Fruit fly (Drosophila melanogaster) whole organism, embryonic: Measurements from ENCODE around the gene CG10959.

Source experiments
- Ada2b ChIP-seq: fragments of 200-800 bp; sonication (Bioruptor generic); IDR thresholded peaks from 2 replicates; pipeline ENCODE4 v1.3.6; 2022; ENCODE audit warnings: missing biosample characterization, missing genetic modification characterization
- Bdp1 ChIP-seq: fragments of 200-800 bp; sonication (Bioruptor generic); optimal IDR thresholded peaks from 3 replicates; lab custom pipeline; 2016; ENCODE audit warnings: missing biosample characterization, missing genetic modification characterization
- CG10959 ChIP-seq: fragments of 200-800 bp; sonication (Bioruptor generic); IDR thresholded peaks from 2 replicates; pipeline ENCODE4 v1.3.6; 2022; ENCODE audit warnings: missing biosample characterization, missing genetic modification characterization
- CG11247 ChIP-seq: fragments of 200-800 bp; sonication (Bioruptor generic); IDR thresholded peaks from 2 replicates; pipeline ENCODE4 v1.3.6; 2022; ENCODE audit warnings: missing biosample characterization, missing genetic modification characterization
- CG11560 ChIP-seq: fragments of 200-800 bp; sonication (Bioruptor generic); IDR thresholded peaks from 3 replicates; pipeline ENCODE4 v1.3.6; 2022; ENCODE audit warnings: missing biosample characterization, missing genetic modification characterization
- CG11696 ChIP-seq: fragments of 200-800 bp; sonication (Bioruptor generic); IDR thresholded peaks from 2 replicates; pipeline ENCODE4 v1.3.6; 2022; ENCODE audit warnings: missing biosample characterization, missing genetic modification characterization
- CG13296 ChIP-seq: fragments of 200-800 bp; sonication (Bioruptor generic); optimal IDR thresholded peaks from 3 replicates; lab custom pipeline; 2018; ENCODE audit warnings: missing biosample characterization, mild to moderate bottlenecking, missing genetic modification characterization
- CG1529 ChIP-seq: fragments of 200-800 bp; sonication (Bioruptor generic); optimal IDR thresholded peaks from 3 replicates; lab custom pipeline; 2018; ENCODE audit warnings: missing biosample characterization, missing genetic modification characterization
- CG18476 ChIP-seq: fragments of 200-800 bp; sonication (Bioruptor generic); optimal IDR thresholded peaks from 2 replicates; lab custom pipeline; 2016; ENCODE audit warnings: missing biosample characterization, mild to moderate bottlenecking, missing genetic modification characterization
- CG2129 ChIP-seq: fragments of 200-800 bp; sonication (Bioruptor generic); IDR thresholded peaks from 2 replicates; pipeline ENCODE4 v1.3.6; 2022; ENCODE audit warnings: missing biosample characterization, missing genetic modification characterization; ENCODE audit not compliant: partially characterized antibody
- CG31441 ChIP-seq: fragments of 200-800 bp; sonication (Bioruptor generic); IDR thresholded peaks from 2 replicates; pipeline ENCODE4 v1.3.6; 2022; ENCODE audit warnings: missing biosample characterization, missing genetic modification characterization
- CG3407 ChIP-seq: fragments of 200-800 bp; sonication (Bioruptor generic); optimal IDR thresholded peaks from 2 replicates; lab custom pipeline; 2018; ENCODE audit warnings: missing biosample characterization, mild to moderate bottlenecking, missing genetic modification characterization
- CG34224 ChIP-seq: fragments of 200-800 bp; sonication (Bioruptor generic); IDR thresholded peaks from 3 replicates; pipeline ENCODE4 v1.3.6; 2022; ENCODE audit warnings: missing biosample characterization, missing genetic modification characterization; ENCODE audit not compliant: partially characterized antibody
- CG6272 ChIP-seq: fragments of 200-800 bp; sonication (Bioruptor generic); IDR thresholded peaks from 2 replicates; pipeline ENCODE4 v1.3.6; 2022; ENCODE audit warnings: missing biosample characterization, missing genetic modification characterization
- CG7271 ChIP-seq: fragments of 200-800 bp; sonication (Bioruptor generic); optimal IDR thresholded peaks from 2 replicates; lab custom pipeline; 2018; ENCODE audit warnings: missing biosample characterization, mild to moderate bottlenecking, missing genetic modification characterization, moderate library complexity
- CG7357 ChIP-seq: fragments of 200-800 bp; sonication (Bioruptor generic); IDR thresholded peaks from 3 replicates; pipeline ENCODE4 v1.3.6; 2022; ENCODE audit warnings: missing biosample characterization, missing genetic modification characterization
- CG7786 ChIP-seq: fragments of 200-800 bp; sonication (Bioruptor generic); optimal IDR thresholded peaks from 2 replicates; lab custom pipeline; 2016; ENCODE audit warnings: missing biosample characterization, missing genetic modification characterization
- CG7839 ChIP-seq: fragments of 200-800 bp; sonication (Bioruptor generic); optimal IDR thresholded peaks from 3 replicates; lab custom pipeline; 2018; ENCODE audit warnings: missing biosample characterization, mild to moderate bottlenecking, missing genetic modification characterization, moderate library complexity
- CG8281 ChIP-seq: fragments of 200-800 bp; sonication (Bioruptor generic); optimal IDR thresholded peaks from 2 replicates; lab custom pipeline; 2018; ENCODE audit warnings: missing biosample characterization, mild to moderate bottlenecking, missing genetic modification characterization, moderate library complexity
- CG8924 ChIP-seq: fragments of 200-800 bp; optimal IDR thresholded peaks from 3 replicates; lab custom pipeline; 2019; ENCODE audit warnings: missing biosample characterization, mild to moderate bottlenecking, missing genetic modification characterization, moderate library complexity
- CG9817 ChIP-seq: fragments of 200-800 bp; sonication (Bioruptor generic); optimal IDR thresholded peaks from 2 replicates; lab custom pipeline; 2018; ENCODE audit warnings: missing biosample characterization, mild to moderate bottlenecking, missing genetic modification characterization, moderate library complexity
- CG9876 ChIP-seq: fragments of 200-800 bp; sonication (Bioruptor generic); optimal IDR thresholded peaks from 2 replicates; lab custom pipeline; 2016; ENCODE audit warnings: missing biosample characterization, missing genetic modification characterization
- CTCF ChIP-seq: fragments of 200-800 bp; sonication (Bioruptor generic); optimal IDR thresholded peaks from 2 replicates; lab custom pipeline; 2017; ENCODE audit warnings: missing biosample characterization, mild to moderate bottlenecking, missing genetic modification characterization, moderate library complexity
- Chrac-16 ChIP-seq: fragments of 200-800 bp; sonication (Bioruptor generic); optimal IDR thresholded peaks from 3 replicates; lab custom pipeline; 2016; ENCODE audit warnings: missing biosample characterization, missing genetic modification characterization
- CrebB ChIP-seq: fragments of 200-800 bp; sonication (Bioruptor generic); optimal IDR thresholded peaks from 3 replicates; lab custom pipeline; 2018; ENCODE audit warnings: missing biosample characterization, mild to moderate bottlenecking, missing genetic modification characterization
- Fer1 ChIP-seq: fragments of 200-800 bp; sonication (Bioruptor generic); optimal IDR thresholded peaks from 2 replicates; lab custom pipeline; 2017; ENCODE audit warnings: missing biosample characterization, mild to moderate bottlenecking, missing genetic modification characterization
- H15 ChIP-seq: fragments of 200-800 bp; sonication (Bioruptor generic); IDR thresholded peaks from 3 replicates; pipeline ENCODE4 v1.3.6; 2022; ENCODE audit warnings: missing biosample characterization, missing genetic modification characterization
- HLH4C ChIP-seq: fragments of 200-800 bp; sonication (Bioruptor generic); IDR thresholded peaks from 3 replicates; pipeline ENCODE4 v1.3.6; 2022; ENCODE audit warnings: missing biosample characterization, missing genetic modification characterization; ENCODE audit not compliant: partially characterized antibody
- HLHmδ ChIP-seq: fragments of 200-800 bp; sonication (Bioruptor generic); optimal IDR thresholded peaks from 2 replicates; lab custom pipeline; 2018; ENCODE audit warnings: missing biosample characterization, mild to moderate bottlenecking, missing genetic modification characterization, moderate library complexity
- HmgZ ChIP-seq: fragments of 200-800 bp; sonication (Bioruptor generic); optimal IDR thresholded peaks from 2 replicates; lab custom pipeline; 2018; ENCODE audit warnings: missing biosample characterization, mild to moderate bottlenecking, missing genetic modification characterization
- Hsf ChIP-seq: fragments of 200-800 bp; sonication (Bioruptor generic); optimal IDR thresholded peaks from 3 replicates; lab custom pipeline; 2016; ENCODE audit warnings: missing biosample characterization, missing genetic modification characterization
- MESR4 ChIP-seq: fragments of 200-800 bp; sonication (Bioruptor generic); optimal IDR thresholded peaks from 2 replicates; lab custom pipeline; 2018; ENCODE audit warnings: missing biosample characterization, mild to moderate bottlenecking, missing genetic modification characterization, moderate library complexity
- Mrtf ChIP-seq: fragments of 200-800 bp; sonication (Bioruptor generic); IDR thresholded peaks from 3 replicates; pipeline ENCODE4 v1.3.6; 2022; ENCODE audit warnings: missing biosample characterization, missing genetic modification characterization
- Sry-β ChIP-seq: fragments of 200-800 bp; sonication (Bioruptor generic); optimal IDR thresholded peaks from 2 replicates; lab custom pipeline; 2018; ENCODE audit warnings: missing biosample characterization, mild to moderate bottlenecking, missing genetic modification characterization, moderate library complexity
- ato ChIP-seq: fragments of 200-800 bp; sonication (Bioruptor generic); IDR thresholded peaks from 2 replicates; pipeline ENCODE4 v1.3.6; 2022; ENCODE audit warnings: missing biosample characterization, missing genetic modification characterization; ENCODE audit not compliant: partially characterized antibody
- bbx ChIP-seq: fragments of 200-800 bp; sonication (Bioruptor generic); IDR thresholded peaks from 2 replicates; pipeline ENCODE4 v1.3.6; 2022; ENCODE audit warnings: missing biosample characterization, missing genetic modification characterization; ENCODE audit not compliant: partially characterized antibody
- caup ChIP-seq: fragments of 200-800 bp; sonication (Bioruptor generic); optimal IDR thresholded peaks from 3 replicates; lab custom pipeline; 2017; ENCODE audit warnings: missing biosample characterization, mild to moderate bottlenecking, missing genetic modification characterization, moderate library complexity; ENCODE audit not compliant: severe bottlenecking
- croc ChIP-seq: fragments of 200-800 bp; sonication (Bioruptor generic); conservative IDR thresholded peaks from 3 replicates; pipeline ENCODE4 v1.3.6; 2022; ENCODE audit warnings: missing biosample characterization, missing genetic modification characterization
- dmrt11E ChIP-seq: fragments of 200-800 bp; sonication (Bioruptor generic); optimal IDR thresholded peaks from 3 replicates; lab custom pipeline; 2018; ENCODE audit warnings: missing biosample characterization, mild to moderate bottlenecking, missing genetic modification characterization, moderate library complexity
- dmrt99B ChIP-seq: fragments of 200-800 bp; sonication (Bioruptor generic); optimal IDR thresholded peaks from 2 replicates; lab custom pipeline; 2018; ENCODE audit warnings: missing biosample characterization, mild to moderate bottlenecking, missing genetic modification characterization, moderate library complexity
- emc ChIP-seq: fragments of 200-800 bp; sonication (Bioruptor generic); optimal IDR thresholded peaks from 2 replicates; lab custom pipeline; 2016; ENCODE audit warnings: missing biosample characterization, missing genetic modification characterization
- gce ChIP-seq: fragments of 200-800 bp; sonication (Bioruptor generic); IDR thresholded peaks from 3 replicates; pipeline ENCODE4 v1.3.6; 2022; ENCODE audit warnings: missing biosample characterization, missing genetic modification characterization
- gfzf ChIP-seq: fragments of 200-800 bp; sonication (Bioruptor generic); optimal IDR thresholded peaks from 2 replicates; lab custom pipeline; 2016; ENCODE audit warnings: missing biosample characterization, mild to moderate bottlenecking, missing genetic modification characterization, moderate library complexity
- gsb ChIP-seq: fragments of 200-800 bp; sonication (Bioruptor generic); IDR thresholded peaks from 2 replicates; pipeline ENCODE4 v1.3.6; 2022; ENCODE audit warnings: missing biosample characterization, missing genetic modification characterization
- org-1 ChIP-seq: fragments of 200-800 bp; sonication (Bioruptor generic); optimal IDR thresholded peaks from 2 replicates; lab custom pipeline; 2017; ENCODE audit warnings: missing biosample characterization, missing genetic modification characterization
- pfk ChIP-seq: fragments of 200-800 bp; sonication (Bioruptor generic); optimal IDR thresholded peaks from 2 replicates; lab custom pipeline; 2018; ENCODE audit warnings: missing biosample characterization, mild to moderate bottlenecking, missing genetic modification characterization, moderate library complexity
- salm ChIP-seq: fragments of 200-800 bp; sonication (Bioruptor generic); optimal IDR thresholded peaks from 2 replicates; lab custom pipeline; 2018; ENCODE audit warnings: missing biosample characterization, mild to moderate bottlenecking, missing genetic modification characterization
- sens ChIP-seq: fragments of 200-800 bp; sonication (Bioruptor generic); peaks from one replicate; lab custom pipeline; 2016; ENCODE audit warnings: missing biosample characterization, missing genetic modification characterization
- tll ChIP-seq, 2 experiments: fragments of 200-800 bp in 1 of 2; fragments of >200 bp in 1 of 2; sonication (Bioruptor generic) in 1 of 2; optimal IDR thresholded peaks; 2 replicates each; lab custom pipeline; 2017 to 2019; ENCODE audit warnings: missing biosample characterization in 2 of 2, missing genetic modification characterization in 2 of 2, mild to moderate bottlenecking in 1 of 2, moderate library complexity in 1 of 2
- trem ChIP-seq: fragments of 200-800 bp; optimal IDR thresholded peaks from 3 replicates; lab custom pipeline; 2019; ENCODE audit warnings: missing biosample characterization, mild to moderate bottlenecking, missing genetic modification characterization, moderate library complexity
- z ChIP-seq: fragments of 200-800 bp; sonication (Bioruptor generic); IDR thresholded peaks from 3 replicates; pipeline ENCODE4 v1.3.6; 2022; ENCODE audit warnings: missing biosample characterization, missing genetic modification characterization

The CG10959 gene

DNA sequence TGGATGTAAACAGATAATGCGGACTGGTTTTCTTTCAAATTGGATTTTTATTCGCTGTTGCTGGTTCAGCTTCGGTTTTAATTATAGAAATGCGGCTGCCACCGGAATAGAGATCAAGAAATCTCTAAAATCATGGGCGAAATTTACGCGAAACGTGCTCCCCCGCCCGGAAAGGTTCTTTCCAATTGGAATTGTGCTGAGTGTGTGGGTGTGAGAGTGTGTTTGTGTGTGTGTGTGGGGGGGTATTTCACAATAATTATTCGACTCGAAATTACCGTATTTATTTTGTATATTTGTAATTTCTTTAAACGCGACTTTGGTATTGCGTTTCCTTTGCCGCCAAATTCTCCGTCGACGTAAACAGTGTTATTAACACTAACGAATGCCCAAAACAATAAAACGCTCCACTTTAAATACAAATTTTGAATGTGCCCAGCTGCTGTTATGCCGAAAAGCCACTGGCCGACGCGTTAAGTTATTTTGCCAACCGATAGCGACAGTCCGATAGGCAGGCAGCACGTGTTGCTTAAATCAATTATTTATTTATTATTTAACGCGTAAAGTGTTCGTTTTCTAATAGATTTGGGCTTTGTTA is 32.8 kb upstream of the CG10959 start, which contains the start of gene Gclc (continued):
- TF ChIP-seq CG6272 (GFP tag; lab: Robert Waterston, UW) (no peak), CTCF (GFP tag; lab: Kevin White, UChicago) (no peak), emc (GFP tag; lab: Kevin White, UChicago) (no peak), H15 (GFP tag; lab: Robert Waterston, UW) (no peak), CG9817 (no peak), gsb (GFP tag; lab: Robert Waterston, UW) (no peak), CG8924 (no peak), gce (GFP tag; lab: Robert Waterston, UW) (no peak), CG1529 (GFP tag; lab: Kevin White, UChicago) (no peak), ato (GFP tag; lab: Robert Waterston, UW) (no peak), CG11247 (GFP tag; lab: Robert Waterston, UW) (no peak), CG8281 (tag; lab: Kevin White, UChicago) (no peak), CG2129 (GFP tag; lab: Robert Waterston, UW) (no peak), salm (no peak), z (GFP tag; lab: Robert Waterston, UW) (no peak), Hsf (GFP tag; lab: Kevin White, UChicago) (no peak), croc (GFP tag; lab: Robert Waterston, UW) (no peak), CG7271 (tag; lab: Kevin White, UChicago) (no peak), CG31441 (GFP tag; lab: Robert Waterston, UW) (no peak), CG9876 (no peak), CG11696 (GFP tag; lab: Robert Waterston, UW) (no peak), org-1 (GFP tag; lab: Kevin White, UChicago) (no peak), bbx (peak; percentile 41), Ada2b (GFP tag; lab: Robert Waterston, UW) (no peak), Fer1 (GFP tag; lab: Kevin White, UChicago) (peak; percentile 25), Bdp1 (no peak), CG11560 (tag; lab: Robert Waterston, UW) (no peak), CG10959 (no peak), HmgZ (tag; lab: Kevin White, UChicago) (no peak), sens (peak; percentile 53), dmrt99B (tag; lab: Kevin White, UChicago) (no peak), CrebB (tag; lab: Kevin White, UChicago) (no peak), Sry-β (GFP tag; lab: Kevin White, UChicago) (no peak), CG7357 (GFP tag; lab: Robert Waterston, UW) (no peak), tll (GFP tag; optimal IDR thresholded peaks at IDR 0.05; lab: Kevin White, UChicago) (no peak), Chrac-16 (GFP tag; lab: Kevin White, UChicago) (no peak), HLHmδ (GFP tag; lab: Kevin White, UChicago) (no peak), CG18476 (GFP tag; lab: Kevin White, UChicago) (no peak), caup (GFP tag; lab: Kevin White, UChicago) (no peak), MESR4 (peak; percentile 30), HLH4C (peak; percentile 34; the same call in 1 of the 3 replicates), dmrt11E (tag; lab: Kevin White, UChicago) (no peak), Mrtf (no peak), gfzf (GFP tag; lab: Kevin White, UChicago) (peak; percentile 77), trem (tag; lab: Kevin White, UChicago) (peak; percentile 31), CG3407 (GFP tag; lab: Kevin White, UChicago) (no peak), pfk (no peak), CG34224 (GFP tag; lab: Robert Waterston, UW) (peak; percentile 40; the same call in 1 of the 3 replicates), CG7839 (tag; lab: Kevin White, UChicago) (no peak), CG13296 (no peak), CG7786 (GFP tag; lab: Kevin White, UChicago) (no peak)
